Worm (Caenorhabditis elegans): Measurements from ENCODE around the gene aass-1.

Gene aass-1

ce11 chrIV:293163-293755, 48.3 kb downstream of the aass-1 start:
- no peak for TF ChIP-seq sem-4 (tag; optimal IDR thresholded peaks at IDR 0.05)
- TF ChIP-seq nhr-23 (tag; optimal IDR thresholded peaks at IDR 0.05): no peak
- TF ChIP-seq ztf-1 (GFP tag; conservative IDR thresholded peaks at IDR 0.05): 0 out of 2 replicates have a peak, but pooled peaks have one; percentile 65

ce11 chrIV:293995-294700, 49.2 kb downstream of the aass-1 start:
- TF ChIP-seq lin-13 (GFP tag; optimal IDR thresholded peaks at IDR 0.05) (no peak), ama-1 (optimal IDR thresholded peaks at IDR 0.05) (peak; percentile 46)

- TF ChIP-seq lin-39 (tag; optimal IDR thresholded peaks at IDR 0.05) (peak; percentile 24), unc-55 (GFP tag; optimal IDR thresholded peaks at IDR 0.05) (no peak), nhr-129 (tag; optimal IDR thresholded peaks at IDR 0.05) (peak; percentile 20)
Measured at ce11 chrIV:294737-295136, 49.8 kb downstream of the aass-1 start.

ce11 chrIV:295734-296201, 50.8 kb downstream of the aass-1 start:
- TF ChIP-seq crh-2 (tag; optimal IDR thresholded peaks at IDR 0.05): peak; percentile 66
- TF ChIP-seq aly-2 (tag; optimal IDR thresholded peaks at IDR 0.05): no peak
- peak in 1 of 2 experiments; percentile 40 for TF ChIP-seq mdl-1 (tag; optimal IDR thresholded peaks at IDR 0.05)
- TF ChIP-seq C34F6.9 (tag; optimal IDR thresholded peaks at IDR 0.05): no peak
- peak; percentile 53 for TF ChIP-seq sma-9 (GFP tag; optimal IDR thresholded peaks at IDR 0.05)
- no peak for TF ChIP-seq sma-9 (tag; optimal IDR thresholded peaks at IDR 0.05)
- TF ChIP-seq gmeb-1 (tag; optimal IDR thresholded peaks at IDR 0.05): peak; percentile 38
- TF ChIP-seq nhr-129 (tag; optimal IDR thresholded peaks at IDR 0.05): peak; percentile 14
- peak; percentile 79 for TF ChIP-seq fos-1 (tag; optimal IDR thresholded peaks at IDR 0.05)
- no peak for TF ChIP-seq unc-62 (GFP tag; optimal IDR thresholded peaks at IDR 0.05)

- no peak for TF ChIP-seq elt-3 (tag; optimal IDR thresholded peaks at IDR 0.05)
- no peak for TF ChIP-seq nhr-237 (tag; optimal IDR thresholded peaks at IDR 0.05)
- TF ChIP-seq R02D3.7 (tag; optimal IDR thresholded peaks at IDR 0.05): no peak
- TF ChIP-seq nhr-25 (tag; optimal IDR thresholded peaks at IDR 0.05): no peak
- TF ChIP-seq unc-62 (GFP tag; optimal IDR thresholded peaks at IDR 0.05): no peak
- no peak for TF ChIP-seq zag-1 (tag; optimal IDR thresholded peaks at IDR 0.05)
- TF ChIP-seq elt-1 (tag; optimal IDR thresholded peaks at IDR 0.05): no peak
- no peak for TF ChIP-seq ama-1 (optimal IDR thresholded peaks at IDR 0.05)
- TF ChIP-seq mdl-1 (tag; optimal IDR thresholded peaks at IDR 0.05): peak in 1 of 2 experiments; percentile 25
- TF ChIP-seq egl-27 (tag; optimal IDR thresholded peaks at IDR 0.05): no peak
- no peak for TF ChIP-seq F13H6.1 (tag; optimal IDR thresholded peaks at IDR 0.05)
- no peak for TF ChIP-seq ceh-82 (tag; optimal IDR thresholded peaks at IDR 0.05)
- TF ChIP-seq unc-39 (tag; optimal IDR thresholded peaks at IDR 0.05): no peak
- no peak for TF ChIP-seq blmp-1 (tag; optimal IDR thresholded peaks at IDR 0.05; ENCODE audit: insufficient read depth)
- TF ChIP-seq nhr-21 (tag; optimal IDR thresholded peaks at IDR 0.05): no peak
- TF ChIP-seq nhr-12 (tag; optimal IDR thresholded peaks at IDR 0.05): no peak
- TF ChIP-seq dmd-4 (tag; optimal IDR thresholded peaks at IDR 0.05): no peak
- no peak for TF ChIP-seq alr-1 (tag; optimal IDR thresholded peaks at IDR 0.05)
- no peak for TF ChIP-seq ztf-1 (GFP tag; conservative IDR thresholded peaks at IDR 0.05)
- peak; percentile 55 for TF ChIP-seq fos-1 (tag; optimal IDR thresholded peaks at IDR 0.05)
- TF ChIP-seq lin-39 (tag; optimal IDR thresholded peaks at IDR 0.05): no peak
- TF ChIP-seq lin-11 (tag; optimal IDR thresholded peaks at IDR 0.05): no peak
- TF ChIP-seq nhr-77 (tag; optimal IDR thresholded peaks at IDR 0.05): no peak
- no peak for TF ChIP-seq unc-55 (GFP tag; optimal IDR thresholded peaks at IDR 0.05)
- no peak for TF ChIP-seq skn-1 (tag; optimal IDR thresholded peaks at IDR 0.05)
- no peak for TF ChIP-seq ceh-16 (tag; optimal IDR thresholded peaks at IDR 0.05)
- TF ChIP-seq lin-13 (GFP tag; optimal IDR thresholded peaks at IDR 0.05): no peak
- no peak for TF ChIP-seq nhr-23 (tag; optimal IDR thresholded peaks at IDR 0.05)
- TF ChIP-seq sma-9 (GFP tag; optimal IDR thresholded peaks at IDR 0.05): peak; percentile 58
- no peak for TF ChIP-seq sma-9 (tag; optimal IDR thresholded peaks at IDR 0.05)
- no peak for TF ChIP-seq ZK546.5 (tag; optimal IDR thresholded peaks at IDR 0.05)
- TF ChIP-seq ztf-11 (tag; optimal IDR thresholded peaks at IDR 0.05): no peak
- no peak for TF ChIP-seq C34F6.9 (tag; optimal IDR thresholded peaks at IDR 0.05)
- no peak for TF ChIP-seq nhr-129 (tag; optimal IDR thresholded peaks at IDR 0.05)
- TF ChIP-seq crh-2 (tag; optimal IDR thresholded peaks at IDR 0.05): peak; percentile 71
- no peak for TF ChIP-seq peb-1 (tag; optimal IDR thresholded peaks at IDR 0.05)
- TF ChIP-seq ztf-4 (tag; optimal IDR thresholded peaks at IDR 0.05): no peak
- TF ChIP-seq nhr-6 (tag; optimal IDR thresholded peaks at IDR 0.05): no peak
- no peak for TF ChIP-seq Y55F3AM.14 (GFP tag; optimal IDR thresholded peaks at IDR 0.05)
- no peak for TF ChIP-seq mab-5 (tag; optimal IDR thresholded peaks at IDR 0.05)
- TF ChIP-seq gmeb-1 (tag; optimal IDR thresholded peaks at IDR 0.05): peak; percentile 70
Measured at ce11 chrIV:296849-297248, 51.9 kb downstream of the aass-1 start.

All from whole organism, L2 larva.